Worm (Caenorhabditis elegans): ENCODE results near the gene C09G5.13.

Gene C09G5.13

ce11 chrII:10705347-10705996 lies 11.8 kb upstream of the C09G5.13 start:
- no peak for TF ChIP-seq nhr-10 (tag; optimal IDR thresholded peaks at IDR 0.05)
- no peak for TF ChIP-seq nhr-77 (tag; optimal IDR thresholded peaks at IDR 0.05)
- no peak for TF ChIP-seq aly-2 (tag; optimal IDR thresholded peaks at IDR 0.05)
- no peak for TF ChIP-seq unc-55 (GFP tag; optimal IDR thresholded peaks at IDR 0.05)
- TF ChIP-seq nhr-237 (tag; optimal IDR thresholded peaks at IDR 0.05), result no peak
- TF ChIP-seq ceh-16 (tag; optimal IDR thresholded peaks at IDR 0.05), result no peak

ce11 chrII:10706038-10706437 lies 11.2 kb upstream of the C09G5.13 start:
- TF ChIP-seq ZK546.5 (tag; optimal IDR thresholded peaks at IDR 0.05) (no peak), blmp-1 (tag; optimal IDR thresholded peaks at IDR 0.05; ENCODE audit: insufficient read depth) (peak; percentile 94), unc-55 (GFP tag; optimal IDR thresholded peaks at IDR 0.05) (no peak), elt-3 (tag; optimal IDR thresholded peaks at IDR 0.05) (no peak), nhr-25 (tag; optimal IDR thresholded peaks at IDR 0.05) (peak; percentile 75)

ce11 chrII:10706901-10707300 lies 10.3 kb upstream of the C09G5.13 start, which contains the start of gene col-80:
col-80 (plus strand) TSS chrII:10707201.
- no peak for TF ChIP-seq dmd-4 (tag; optimal IDR thresholded peaks at IDR 0.05)
- TF ChIP-seq nhr-129 (tag; optimal IDR thresholded peaks at IDR 0.05), result no peak
- no peak for TF ChIP-seq alr-1 (tag; optimal IDR thresholded peaks at IDR 0.05)
- no peak for TF ChIP-seq snpc-4 (tag; optimal IDR thresholded peaks at IDR 0.05)
- no peak for TF ChIP-seq lin-39 (tag; optimal IDR thresholded peaks at IDR 0.05)
- TF ChIP-seq skn-1 (tag; optimal IDR thresholded peaks at IDR 0.05), result no peak
- TF ChIP-seq nhr-23 (tag; optimal IDR thresholded peaks at IDR 0.05), result no peak
- no peak for TF ChIP-seq mdl-1 (tag; optimal IDR thresholded peaks at IDR 0.05)
- no peak for TF ChIP-seq gmeb-1 (tag; optimal IDR thresholded peaks at IDR 0.05)
- no peak for TF ChIP-seq unc-62 (GFP tag; optimal IDR thresholded peaks at IDR 0.05)
- no peak for TF ChIP-seq nhr-77 (tag; optimal IDR thresholded peaks at IDR 0.05)
- no peak for TF ChIP-seq ama-1 (optimal IDR thresholded peaks at IDR 0.05)
- TF ChIP-seq ztf-1 (GFP tag; conservative IDR thresholded peaks at IDR 0.05), result no peak
- TF ChIP-seq nhr-10 (tag; optimal IDR thresholded peaks at IDR 0.05), result no peak
- TF ChIP-seq elt-1 (tag; optimal IDR thresholded peaks at IDR 0.05), result no peak
- no peak for TF ChIP-seq egl-27 (tag; optimal IDR thresholded peaks at IDR 0.05)
- no peak for TF ChIP-seq peb-1 (tag; optimal IDR thresholded peaks at IDR 0.05)

- TF ChIP-seq alr-1 (tag; optimal IDR thresholded peaks at IDR 0.05) (no peak), sem-4 (tag; optimal IDR thresholded peaks at IDR 0.05) (no peak), Y55F3AM.14 (GFP tag; optimal IDR thresholded peaks at IDR 0.05) (no peak), elt-3 (tag; optimal IDR thresholded peaks at IDR 0.05) (no peak), unc-62 (GFP tag; optimal IDR thresholded peaks at IDR 0.05) (no peak), zag-1 (tag; optimal IDR thresholded peaks at IDR 0.05) (no peak), nhr-11 (tag; optimal IDR thresholded peaks at IDR 0.05) (no peak), ztf-1 (GFP tag; conservative IDR thresholded peaks at IDR 0.05) (no peak), snpc-4 (tag; optimal IDR thresholded peaks at IDR 0.05) (no peak)
Observed at ce11 chrII:10707439-10708096, 9.7 kb upstream of the C09G5.13 start.

- TF ChIP-seq mbf-1 (tag; optimal IDR thresholded peaks at IDR 0.05) (no peak), zag-1 (tag; optimal IDR thresholded peaks at IDR 0.05) (no peak), blmp-1 (tag; optimal IDR thresholded peaks at IDR 0.05; ENCODE audit: insufficient read depth) (no peak), peb-1 (tag; optimal IDR thresholded peaks at IDR 0.05) (no peak), nhr-12 (tag; optimal IDR thresholded peaks at IDR 0.05) (no peak), nhr-23 (tag; optimal IDR thresholded peaks at IDR 0.05) (no peak), mdl-1 (tag; optimal IDR thresholded peaks at IDR 0.05) (no peak), unc-55 (GFP tag; optimal IDR thresholded peaks at IDR 0.05) (no peak), ceh-82 (tag; optimal IDR thresholded peaks at IDR 0.05) (no peak), alr-1 (tag; optimal IDR thresholded peaks at IDR 0.05) (no peak), fos-1 (tag; optimal IDR thresholded peaks at IDR 0.05) (no peak), Y55F3AM.14 (GFP tag; optimal IDR thresholded peaks at IDR 0.05) (no peak), sem-4 (tag; optimal IDR thresholded peaks at IDR 0.05) (no peak), C34F6.9 (tag; optimal IDR thresholded peaks at IDR 0.05) (no peak), gmeb-1 (tag; optimal IDR thresholded peaks at IDR 0.05) (no peak), crh-2 (tag; optimal IDR thresholded peaks at IDR 0.05) (no peak)
Observed at ce11 chrII:10708660-10709059, 8.6 kb upstream of the C09G5.13 start, which contains the start of gene bli-1. bli-1 (plus strand) TSS chrII:10708960.

All from whole organism, L2 larva.